Fruit fly (Drosophila melanogaster) whole organism, pupa: ENCODE measurements around the gene aop.

Experiments
- CG13204 ChIP-seq: fragments of 200-800 bp; sonication (Bioruptor generic); optimal IDR thresholded peaks from 2 replicates; lab custom pipeline; 2018; ENCODE audit warnings: missing biosample characterization, mild to moderate bottlenecking, missing genetic modification characterization, moderate library complexity
- CG15710 ChIP-seq: fragments of 200-800 bp; sonication (Bioruptor generic); optimal IDR thresholded peaks from 2 replicates; lab custom pipeline; 2018; ENCODE audit warnings: missing biosample characterization, mild to moderate bottlenecking, missing genetic modification characterization, moderate library complexity
- CG8301 ChIP-seq: fragments of 200-800 bp; sonication (Bioruptor generic); optimal IDR thresholded peaks from 2 replicates; lab custom pipeline; 2018; ENCODE audit warnings: missing biosample characterization, mild to moderate bottlenecking, missing genetic modification characterization
- D1 ChIP-seq: fragments of 200-800 bp; sonication (Bioruptor generic); optimal IDR thresholded peaks from 2 replicates; lab custom pipeline; 2018; ENCODE audit warnings: missing biosample characterization, mild to moderate bottlenecking, missing genetic modification characterization, moderate library complexity
- Snoo ChIP-seq: fragments of 200-800 bp; sonication (Bioruptor generic); optimal IDR thresholded peaks from 3 replicates; lab custom pipeline; 2017; ENCODE audit warnings: missing biosample characterization, mild to moderate bottlenecking, missing genetic modification characterization, inconsistent platforms

dm6 chr2L:2226259-2227121 lies 47.9 kb upstream of the aop start, which contains the start of the genes CG15387 and sau:
- TF ChIP-seq CG8301 (peak; percentile 69), D1 (no peak), CG13204 (GFP tag; lab: Kevin White, UChicago) (no peak), Snoo (tag; lab: Kevin White, UChicago) (peak; percentile 76), CG15710 (tag; lab: Kevin White, UChicago) (peak; percentile 84)
